Worm (Caenorhabditis elegans) whole organism, L3 larva: ENCODE data around the gene ZK185.1.

Experiments used
- ZK546.5 ChIP-seq: sonication (generic microtip); optimal IDR thresholded peaks from 2 replicates; lab custom pipeline; 2017; ENCODE audit warnings: missing biosample characterization, missing genetic modification characterization
- aly-2 ChIP-seq: fragments of 150-350 bp; optimal IDR thresholded peaks from 2 replicates; lab custom pipeline; 2014; ENCODE audit warnings: missing biosample characterization, missing genetic modification characterization
- ama-1 ChIP-seq: fragments of 150-350 bp; optimal IDR thresholded peaks from 2 replicates; lab custom pipeline; 2018
- ceh-16 ChIP-seq: sonication (generic microtip); optimal IDR thresholded peaks from 2 replicates; lab custom pipeline; 2017; ENCODE audit warnings: missing biosample characterization, missing genetic modification characterization
- ceh-28 ChIP-seq: fragments of 150-350 bp; optimal IDR thresholded peaks from 2 replicates; lab custom pipeline; 2014; ENCODE audit warnings: missing biosample characterization, missing genetic modification reagents, missing genetic modification characterization
- ceh-82 ChIP-seq: fragments of 150-350 bp; optimal IDR thresholded peaks from 2 replicates; lab custom pipeline; 2014; ENCODE audit warnings: missing biosample characterization, missing genetic modification characterization
- ceh-9 ChIP-seq: sonication (generic microtip); optimal IDR thresholded peaks from 2 replicates; lab custom pipeline; 2018; ENCODE audit warnings: missing biosample characterization, missing genetic modification characterization
- daf-12 ChIP-seq: fragments of 150-350 bp; optimal IDR thresholded peaks from 2 replicates; lab custom pipeline; 2014; ENCODE audit warnings: missing biosample characterization, missing genetic modification reagents, missing genetic modification characterization
- egl-27 ChIP-seq: sonication (generic microtip); optimal IDR thresholded peaks from 4 replicates; lab custom pipeline; 2017; ENCODE audit warnings: missing biosample characterization, missing genetic modification reagents, missing genetic modification characterization
- egl-5 ChIP-seq: fragments of 150-350 bp; optimal IDR thresholded peaks from 2 replicates; lab custom pipeline; 2017; ENCODE audit warnings: missing biosample characterization, missing genetic modification reagents, missing genetic modification characterization, inconsistent platforms
- elt-1 ChIP-seq: fragments of 150-350 bp; optimal IDR thresholded peaks from 2 replicates; lab custom pipeline; 2014; ENCODE audit warnings: missing biosample characterization, missing genetic modification characterization
- elt-2 ChIP-seq: sonication (generic microtip); optimal IDR thresholded peaks from 2 replicates; lab custom pipeline; 2016; ENCODE audit warnings: missing genetic modification reagents, mild to moderate bottlenecking, missing genetic modification characterization, missing compliant biosample characterization
- eor-1 ChIP-seq, 2 experiments: fragments of 150-350 bp; optimal IDR thresholded peaks; 2 replicates each; lab custom pipeline; 2014 to 2018; ENCODE audit warnings: missing biosample characterization in 2 of 2, missing genetic modification characterization in 2 of 2
- fkh-10 ChIP-seq: sonication (generic microtip); optimal IDR thresholded peaks from 2 replicates; lab custom pipeline; 2017; ENCODE audit warnings: missing biosample characterization, missing genetic modification reagents, missing genetic modification characterization
- fkh-2 ChIP-seq: fragments of 150-350 bp; optimal IDR thresholded peaks from 2 replicates; lab custom pipeline; 2014; ENCODE audit warnings: missing biosample characterization, missing genetic modification reagents, missing genetic modification characterization
- fos-1 ChIP-seq: fragments of 150-350 bp; optimal IDR thresholded peaks from 2 replicates; lab custom pipeline; 2014; ENCODE audit warnings: missing biosample characterization, missing genetic modification characterization
- hmg-11 ChIP-seq: sonication (generic microtip); optimal IDR thresholded peaks from 2 replicates; lab custom pipeline; 2016; ENCODE audit warnings: missing genetic modification characterization, missing compliant biosample characterization
- jun-1 ChIP-seq: fragments of 150-350 bp; optimal IDR thresholded peaks from 2 replicates; lab custom pipeline; 2014; ENCODE audit warnings: missing biosample characterization, missing genetic modification reagents, missing genetic modification characterization
- lin-39 ChIP-seq: fragments of 150-350 bp; optimal IDR thresholded peaks from 2 replicates; lab custom pipeline; 2018; ENCODE audit warnings: missing biosample characterization, missing genetic modification reagents, missing genetic modification characterization
- lsy-12 ChIP-seq: sonication (generic microtip); optimal IDR thresholded peaks from 2 replicates; lab custom pipeline; 2016; ENCODE audit warnings: mild to moderate bottlenecking, missing genetic modification characterization, missing compliant biosample characterization
- mdl-1 ChIP-seq: fragments of 150-350 bp; optimal IDR thresholded peaks from 2 replicates; lab custom pipeline; 2014; ENCODE audit warnings: missing biosample characterization, missing genetic modification characterization
- mml-1 ChIP-seq: fragments of 150-350 bp; sonication (generic microtip); optimal IDR thresholded peaks from 3 replicates; lab custom pipeline; 2014; ENCODE audit warnings: missing biosample characterization, missing genetic modification characterization
- nfya-1 ChIP-seq: sonication (generic microtip); optimal IDR thresholded peaks from 2 replicates; lab custom pipeline; 2017; ENCODE audit warnings: missing genetic modification characterization, mild to moderate bottlenecking, missing compliant biosample characterization, antibody characterized with exemption, moderate library complexity; ENCODE audit not compliant: insufficient read depth
- nhr-12 ChIP-seq: fragments of 150-350 bp; optimal IDR thresholded peaks from 2 replicates; lab custom pipeline; 2014; ENCODE audit warnings: missing biosample characterization, missing genetic modification characterization
- nhr-237 ChIP-seq: fragments of 150-350 bp; optimal IDR thresholded peaks from 2 replicates; lab custom pipeline; 2014; ENCODE audit warnings: missing biosample characterization, missing genetic modification characterization
- nhr-25 ChIP-seq: sonication (generic microtip); optimal IDR thresholded peaks from 2 replicates; lab custom pipeline; 2017; ENCODE audit warnings: missing biosample characterization, missing genetic modification characterization
- nhr-28 ChIP-seq: fragments of 150-350 bp; optimal IDR thresholded peaks from 2 replicates; lab custom pipeline; 2014; ENCODE audit warnings: missing biosample characterization, missing genetic modification characterization
- nhr-43 ChIP-seq: sonication (generic microtip); optimal IDR thresholded peaks from 2 replicates; lab custom pipeline; 2016; ENCODE audit warnings: mild to moderate bottlenecking, missing genetic modification characterization, missing compliant biosample characterization; ENCODE audit not compliant: poor library complexity, severe bottlenecking
- nhr-67 ChIP-seq: fragments of 150-350 bp; optimal IDR thresholded peaks from 2 replicates; lab custom pipeline; 2014; ENCODE audit warnings: missing biosample characterization, missing genetic modification characterization
- nhr-76 ChIP-seq: fragments of 150-350 bp; sonication (generic microtip); optimal IDR thresholded peaks from 5 replicates; lab custom pipeline; 2014; ENCODE audit warnings: missing biosample characterization, missing genetic modification characterization
- nhr-77 ChIP-seq: fragments of 150-350 bp; optimal IDR thresholded peaks from 2 replicates; lab custom pipeline; 2014; ENCODE audit warnings: missing biosample characterization, missing genetic modification characterization
- pha-4 ChIP-seq: fragments of 150-350 bp; optimal IDR thresholded peaks from 2 replicates; lab custom pipeline; 2014; ENCODE audit warnings: missing biosample characterization, missing genetic modification reagents, missing genetic modification characterization
- pqm-1 ChIP-seq: fragments of 150-350 bp; optimal IDR thresholded peaks from 2 replicates; lab custom pipeline; 2017; ENCODE audit warnings: missing biosample characterization, missing genetic modification characterization, inconsistent platforms
- sea-2 ChIP-seq: fragments of 150-350 bp; sonication (generic microtip); optimal IDR thresholded peaks from 4 replicates; lab custom pipeline; 2014; ENCODE audit warnings: missing biosample characterization, missing genetic modification reagents, missing genetic modification characterization
- skn-1 ChIP-seq: fragments of 150-350 bp; optimal IDR thresholded peaks from 2 replicates; lab custom pipeline; 2014; ENCODE audit warnings: missing biosample characterization, missing genetic modification characterization
- snpc-4 ChIP-seq: fragments of 150-350 bp; optimal IDR thresholded peaks from 2 replicates; lab custom pipeline; 2014; ENCODE audit warnings: missing biosample characterization, missing genetic modification characterization
- tbx-2 ChIP-seq: sonication (generic microtip); optimal IDR thresholded peaks from 2 replicates; lab custom pipeline; 2016; ENCODE audit warnings: mild to moderate bottlenecking, missing genetic modification characterization, missing compliant biosample characterization
- unc-39 ChIP-seq: sonication (generic microtip); optimal IDR thresholded peaks from 4 replicates; lab custom pipeline; 2017; ENCODE audit warnings: missing biosample characterization, missing genetic modification characterization
- unc-62 ChIP-seq: fragments of 150-350 bp; sonication (generic microtip); optimal IDR thresholded peaks from 4 replicates; lab custom pipeline; 2014; ENCODE audit warnings: missing biosample characterization, missing genetic modification reagents, missing genetic modification characterization
- zag-1 ChIP-seq: fragments of 150-350 bp; optimal IDR thresholded peaks from 2 replicates; lab custom pipeline; 2014; ENCODE audit warnings: missing biosample characterization, missing genetic modification characterization
- ztf-11 ChIP-seq: fragments of 150-350 bp; optimal IDR thresholded peaks from 2 replicates; lab custom pipeline; 2014; ENCODE audit warnings: missing biosample characterization, missing genetic modification characterization

The ZK185.1 gene

DNA sequence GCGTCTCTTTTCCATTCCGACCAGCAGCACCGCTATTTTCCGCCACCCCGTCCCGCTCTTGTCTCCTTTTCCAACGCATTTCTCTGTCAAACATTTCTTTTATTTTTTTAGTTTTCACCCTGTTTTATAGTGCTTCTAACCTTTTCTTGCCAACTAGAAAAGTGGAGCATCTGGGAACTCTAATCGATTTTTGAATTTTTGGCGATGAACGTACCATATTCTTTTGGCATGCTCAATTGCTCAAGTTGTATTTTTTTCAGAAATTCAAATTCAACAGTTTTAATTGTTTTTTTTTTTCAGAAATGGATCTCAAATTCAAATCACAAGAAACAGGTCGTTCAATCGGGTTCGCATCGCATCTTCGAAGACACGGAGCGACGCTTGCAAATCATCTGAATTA, at the start of gene ZK185.1:
TSS of gene ZK185.1 (plus strand) at position 301 of the 400 bp plus-strand sequence.
- TF ChIP-seq nhr-43 (tag; lab: Kevin White, UChicago) (no peak), ceh-16 (tag; lab: Kevin White, UChicago) (no peak), ceh-82 (tag; lab: Kevin White, UChicago) (no peak), tbx-2 (tag; lab: Kevin White, UChicago) (no peak), nhr-67 (tag; lab: Kevin White, UChicago) (no peak), pha-4 (no peak), mml-1 (tag; lab: Kevin White, UChicago) (no peak), daf-12 (no peak), fkh-2 (tag; lab: Kevin White, UChicago) (no peak), mdl-1 (tag; lab: Kevin White, UChicago) (no peak), nhr-77 (no peak), ztf-11 (tag; lab: Kevin White, UChicago) (no peak), nhr-76 (tag; lab: Kevin White, UChicago) (no peak), zag-1 (tag; lab: Kevin White, UChicago) (no peak)

DNA sequence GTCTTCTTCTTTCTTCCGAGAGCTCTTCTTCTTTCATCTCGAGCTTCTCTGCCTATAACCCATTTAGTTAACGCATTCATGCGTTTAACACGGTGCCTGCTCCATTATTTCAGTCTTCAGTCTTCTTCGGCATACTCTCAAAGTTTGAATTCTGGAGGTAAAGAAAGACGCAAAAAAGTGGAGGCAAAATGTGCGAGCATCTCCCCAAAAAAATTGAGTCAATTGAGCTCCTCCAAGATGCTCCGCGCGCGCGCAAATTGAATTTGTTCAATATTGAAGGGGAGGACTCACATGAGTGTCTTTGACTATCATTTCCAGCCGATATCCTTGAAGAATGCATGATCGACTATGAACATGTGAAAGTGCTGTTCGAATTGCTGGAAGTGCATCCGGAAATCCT, 43.3 kb upstream of the ZK185.1 start:
- TF ChIP-seq mml-1 (tag; lab: Kevin White, UChicago): no peak
- peak; percentile 47 for TF ChIP-seq fkh-10 (GFP tag; lab: Kevin White, UChicago)

DNA sequence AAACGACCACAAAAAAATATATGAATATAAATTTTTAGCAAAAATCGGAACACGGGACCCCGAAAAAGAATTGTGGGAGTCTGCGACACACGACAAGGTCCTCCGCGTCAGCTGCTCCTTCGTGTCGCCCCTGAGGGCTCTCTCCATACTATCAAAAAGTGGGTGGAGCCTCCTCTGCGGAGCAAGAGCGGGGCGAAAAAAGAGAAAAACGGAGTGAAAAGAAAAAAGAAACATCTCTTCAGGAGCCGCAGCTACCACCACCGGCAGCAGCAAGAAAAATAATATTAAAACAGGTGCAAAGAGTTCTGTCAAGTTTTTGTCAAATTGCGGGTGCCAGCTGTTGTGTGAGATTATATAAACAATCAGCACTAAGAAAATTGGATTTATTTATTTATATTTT, 41.7 kb upstream of the ZK185.1 start, which contains the start of gene gbb-2:
TSS of gene gbb-2 (minus strand) at position 112 of the 400 bp plus-strand sequence.
- TF ChIP-seq nhr-76 (tag; lab: Kevin White, UChicago) (no peak), ztf-11 (tag; lab: Kevin White, UChicago) (no peak), nfya-1 (peak; percentile 38), lin-39 (tag; lab: Kevin White, UChicago) (peak; percentile 40), elt-1 (tag; lab: Kevin White, UChicago) (no peak), egl-27 (no peak), snpc-4 (tag; lab: Kevin White, UChicago) (no peak)
- TF ChIP-seq, all 47 proteins: peak for 2

DNA sequence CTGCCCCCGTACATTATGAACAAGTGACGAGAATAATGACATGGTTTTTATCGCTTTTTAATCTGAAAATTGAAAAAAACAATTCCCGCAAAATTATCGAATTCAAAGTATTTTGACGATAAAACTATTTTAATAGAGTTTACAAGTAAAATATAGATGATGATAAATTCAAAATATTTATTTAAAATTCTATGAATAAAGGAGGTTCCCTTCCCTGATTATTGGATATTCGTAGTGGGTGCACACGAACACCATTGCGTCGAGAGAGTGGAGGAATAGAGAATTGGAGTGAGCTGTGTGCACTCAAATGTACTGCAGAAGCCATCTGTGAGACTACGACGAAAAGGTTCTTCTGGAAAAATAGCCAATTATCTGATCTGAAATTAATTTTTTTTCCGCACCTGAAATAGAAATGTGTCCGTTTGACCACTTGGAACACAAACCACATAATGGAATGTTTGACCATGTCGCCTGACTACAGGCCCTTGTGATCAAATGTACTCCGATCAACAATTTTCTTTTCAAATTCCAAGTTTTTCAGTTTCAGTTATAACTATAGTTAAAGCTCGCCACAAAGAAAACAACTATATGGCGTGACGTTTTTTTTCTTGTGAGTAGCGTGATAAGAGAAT, 37.0 kb upstream of the ZK185.1 start, which contains the start of the genes rfth-1 and ZK180.8:
TSS of gene rfth-1 (minus strand) at position 51 of the 632 bp plus-strand sequence.
TSS of gene ZK180.8 (minus strand) at position 466 of the 632 bp plus-strand sequence.
- TF ChIP-seq pqm-1 (no peak), ama-1 (lab: Kevin White, UChicago) (peak; percentile 0), pha-4 (peak; percentile 30), hmg-11 (tag; lab: Kevin White, UChicago) (peak; percentile 2)

DNA sequence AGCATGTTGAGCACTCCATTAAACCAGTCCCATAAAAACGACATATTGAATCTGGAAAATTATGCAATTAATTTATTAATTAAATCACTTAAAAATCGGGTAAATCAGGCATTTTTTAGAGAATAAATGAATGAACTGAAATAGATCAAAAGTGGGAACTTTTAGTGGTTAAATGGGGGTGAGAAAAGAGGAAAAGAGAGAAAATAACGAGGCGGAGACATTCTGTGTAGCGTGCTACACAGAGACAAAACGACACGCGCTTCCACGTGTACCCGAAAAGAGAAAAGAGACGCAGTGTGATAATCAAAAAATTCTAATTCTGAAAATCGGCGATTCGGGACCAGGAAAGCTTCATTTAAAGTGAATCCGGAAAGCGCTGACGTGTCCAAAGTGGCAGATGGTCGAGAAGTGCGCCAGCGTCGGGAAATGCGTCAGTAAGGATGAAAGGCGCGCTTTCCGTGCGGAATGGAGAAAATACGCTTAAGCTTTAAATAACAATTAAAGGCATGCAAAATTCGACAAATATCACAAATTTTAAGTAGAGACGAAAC, 35.0 kb upstream of the ZK185.1 start, which contains the start of gene sar-1:
TSS of gene sar-1 (minus strand) at position 51 of the 551 bp plus-strand sequence.
- peak; percentile 70 for TF ChIP-seq nfya-1
- peak; percentile 48 for TF ChIP-seq pha-4
- TF ChIP-seq egl-5 (tag; lab: Kevin White, UChicago): peak; percentile 39
- TF ChIP-seq ZK546.5 (tag; lab: Kevin White, UChicago): no peak
- TF ChIP-seq elt-1 (tag; lab: Kevin White, UChicago): no peak
- no peak for TF ChIP-seq daf-12
- peak; percentile 66 for TF ChIP-seq snpc-4 (tag; lab: Kevin White, UChicago)
- TF ChIP-seq skn-1 (tag; lab: Kevin White, UChicago): peak; percentile 49
- TF ChIP-seq nhr-43 (tag; lab: Kevin White, UChicago): peak; percentile 69
- TF ChIP-seq ceh-9 (tag; lab: Kevin White, UChicago): no peak
- TF ChIP-seq lin-39 (tag; lab: Kevin White, UChicago): peak; percentile 45
- TF ChIP-seq fkh-2 (tag; lab: Kevin White, UChicago): no peak
- peak; percentile 16 for TF ChIP-seq nhr-77
- TF ChIP-seq nhr-28 (tag; lab: Kevin White, UChicago): no peak
- TF ChIP-seq ceh-28 (tag; lab: Kevin White, UChicago): peak; percentile 55
- TF ChIP-seq ztf-11 (tag; lab: Kevin White, UChicago): no peak
- no peak for TF ChIP-seq unc-39 (tag; lab: Kevin White, UChicago)
- TF ChIP-seq nhr-67 (tag; lab: Kevin White, UChicago): no peak
- TF ChIP-seq ama-1 (lab: Kevin White, UChicago): no peak
- TF ChIP-seq nhr-237 (tag; lab: Kevin White, UChicago): no peak
- TF ChIP-seq unc-62 (GFP tag; lab: Kevin White, UChicago): no peak
- peak; percentile 65 for TF ChIP-seq mdl-1 (tag; lab: Kevin White, UChicago)
- TF ChIP-seq aly-2 (tag; lab: Kevin White, UChicago): no peak
- peak; percentile 56 for TF ChIP-seq jun-1 (tag; lab: Kevin White, UChicago)
- TF ChIP-seq pqm-1: peak; percentile 57
- TF ChIP-seq nhr-12 (tag; lab: Kevin White, UChicago): no peak
- TF ChIP-seq fos-1 (tag; lab: Kevin White, UChicago): no peak
- TF ChIP-seq nhr-76 (tag; lab: Kevin White, UChicago): no peak
- peak; percentile 83 for TF ChIP-seq lsy-12 (tag; lab: Kevin White, UChicago)
- TF ChIP-seq elt-2 (tag; lab: Kevin White, UChicago): peak; percentile 60
- TF ChIP-seq nhr-25 (tag; lab: Kevin White, UChicago): peak; percentile 55
- TF ChIP-seq sea-2 (GFP tag; lab: Kevin White, UChicago): no peak
- TF ChIP-seq eor-1 (tag; optimal IDR thresholded peaks at IDR 0.05; lab: Kevin White, UChicago): no peak
